Worm (Caenorhabditis elegans) whole organism, L1 larva: ENCODE results near the gene C12D5.5.

Experiments used
- C04F5.9 ChIP-seq: sonication (generic microtip); optimal IDR thresholded peaks from 2 replicates; lab custom pipeline; 2016; ENCODE audit warnings: missing genetic modification characterization, missing compliant biosample characterization
- C34B4.2 ChIP-seq: sonication (generic microtip); optimal IDR thresholded peaks from 2 replicates; lab custom pipeline; 2017; ENCODE audit warnings: mild to moderate bottlenecking, missing genetic modification characterization, missing compliant biosample characterization
- ama-1 ChIP-seq: fragments of 150-350 bp; optimal IDR thresholded peaks from 2 replicates; lab custom pipeline; 2014
- blmp-1 ChIP-seq: fragments of 150-350 bp; optimal IDR thresholded peaks from 2 replicates; lab custom pipeline; 2014; ENCODE audit warnings: missing biosample characterization, missing genetic modification characterization
- ceh-63 ChIP-seq: fragments of 200-800 bp; sonication (Bioruptor generic); optimal IDR thresholded peaks from 2 replicates; lab custom pipeline; 2018; ENCODE audit warnings: mild to moderate bottlenecking, missing genetic modification characterization, missing compliant biosample characterization
- ceh-82 ChIP-seq, 3 experiments: fragments of 150-350 bp in 1 of 3; sonication (generic microtip) in 2 of 3; optimal IDR thresholded peaks; 2 replicates each; lab custom pipeline; 2014 to 2017; ENCODE audit warnings: missing biosample characterization in 3 of 3, missing genetic modification characterization in 3 of 3
- ceh-88 ChIP-seq: fragments of 200-800 bp; sonication (Bioruptor generic); IDR thresholded peaks from 2 replicates; pipeline ENCODE4 v1.3.6; 2022; ENCODE audit warnings: missing genetic modification characterization, missing compliant biosample characterization
- ceh-90 ChIP-seq: sonication (generic microtip); optimal IDR thresholded peaks from 2 replicates; lab custom pipeline; 2016; ENCODE audit warnings: missing genetic modification characterization, missing compliant biosample characterization
- dsc-1 ChIP-seq: sonication (generic microtip); optimal IDR thresholded peaks from 2 replicates; lab custom pipeline; 2016; ENCODE audit warnings: mild to moderate bottlenecking, missing genetic modification characterization, missing compliant biosample characterization
- efl-1 ChIP-seq, 4 experiments: fragments of 150-350 bp; optimal IDR thresholded peaks in 3 of 4; peaks in 1 of 4; 1 replicate in 1 of 4; 2 replicates in 3 of 4; lab custom pipeline; 2014; ENCODE audit warnings: missing biosample characterization in 2 of 4, missing genetic modification characterization in 2 of 4, missing genetic modification reagents in 2 of 4
- efl-3 ChIP-seq: fragments of 200-800 bp; sonication (Bioruptor generic); optimal IDR thresholded peaks from 2 replicates; lab custom pipeline; 2018; ENCODE audit warnings: mild to moderate bottlenecking, missing genetic modification characterization, missing compliant biosample characterization
- egl-27 ChIP-seq, 2 experiments: fragments of 150-350 bp in 1 of 2; sonication (generic microtip); optimal IDR thresholded peaks; 3 replicates each; lab custom pipeline; 2017 to 2018; ENCODE audit warnings: missing biosample characterization in 2 of 2, missing genetic modification characterization in 2 of 2, missing genetic modification reagents in 2 of 2
- elt-3 ChIP-seq, 6 experiments: fragments of 150-350 bp in 1 of 6; sonication (generic microtip); optimal IDR thresholded peaks; 2 replicates each; lab custom pipeline; 2017 to 2018; ENCODE audit warnings: missing biosample characterization in 6 of 6, missing genetic modification characterization in 6 of 6, inconsistent platforms in 1 of 6
- fkh-8 ChIP-seq: sonication (generic microtip); optimal IDR thresholded peaks from 2 replicates; lab custom pipeline; 2016; ENCODE audit warnings: mild to moderate bottlenecking, missing genetic modification characterization, missing compliant biosample characterization
- grh-1 ChIP-seq: fragments of 200-800 bp; sonication (Bioruptor generic); IDR thresholded peaks from 2 replicates; pipeline ENCODE4 v1.3.6; 2022; ENCODE audit warnings: missing genetic modification reagents, missing genetic modification characterization, missing compliant biosample characterization
- hlh-17 ChIP-seq: fragments of 200-800 bp; sonication (Bioruptor generic); optimal IDR thresholded peaks from 2 replicates; lab custom pipeline; 2018; ENCODE audit warnings: missing genetic modification characterization, mild to moderate bottlenecking, missing compliant biosample characterization, moderate library complexity, borderline replicate concordance
- jun-1 ChIP-seq: fragments of 150-350 bp; optimal IDR thresholded peaks from 2 replicates; lab custom pipeline; 2014; ENCODE audit warnings: missing biosample characterization, missing genetic modification reagents, missing genetic modification characterization
- lin-14 ChIP-seq: fragments of 200-800 bp; sonication (Bioruptor generic); optimal IDR thresholded peaks from 2 replicates; lab custom pipeline; 2018; ENCODE audit warnings: mild to moderate bottlenecking, missing genetic modification characterization, moderate library complexity, missing compliant biosample characterization
- mef-2 ChIP-seq: fragments of 150-350 bp; optimal IDR thresholded peaks from 2 replicates; lab custom pipeline; 2014; ENCODE audit warnings: missing biosample characterization, missing genetic modification characterization
- mep-1 ChIP-seq: fragments of 150-350 bp; optimal IDR thresholded peaks from 2 replicates; lab custom pipeline; 2014; ENCODE audit warnings: missing biosample characterization, missing genetic modification characterization
- nhr-12 ChIP-seq: sonication (generic microtip); optimal IDR thresholded peaks from 2 replicates; lab custom pipeline; 2017; ENCODE audit warnings: missing biosample characterization, missing genetic modification characterization
- nhr-19 ChIP-seq: fragments of 200-800 bp; sonication (Bioruptor generic); conservative IDR thresholded peaks from 2 replicates; pipeline ENCODE4 v1.3.6; 2022; ENCODE audit warnings: missing genetic modification characterization, missing compliant biosample characterization
- nhr-20 ChIP-seq: sonication (generic microtip); optimal IDR thresholded peaks from 2 replicates; lab custom pipeline; 2016; ENCODE audit warnings: mild to moderate bottlenecking, missing genetic modification characterization, missing compliant biosample characterization
- nhr-237 ChIP-seq: fragments of 150-350 bp; optimal IDR thresholded peaks from 2 replicates; lab custom pipeline; 2014; ENCODE audit warnings: missing biosample characterization, missing genetic modification characterization
- nhr-47 ChIP-seq: sonication (generic microtip); optimal IDR thresholded peaks from 2 replicates; lab custom pipeline; 2016; ENCODE audit warnings: mild to moderate bottlenecking, missing genetic modification characterization, moderate library complexity, missing compliant biosample characterization
- nhr-84 ChIP-seq: sonication (generic microtip); optimal IDR thresholded peaks from 2 replicates; lab custom pipeline; 2017; ENCODE audit warnings: missing biosample characterization, missing genetic modification characterization
- nhr-90 ChIP-seq: sonication (generic microtip); optimal IDR thresholded peaks from 2 replicates; lab custom pipeline; 2016; ENCODE audit warnings: mild to moderate bottlenecking, missing genetic modification characterization, missing compliant biosample characterization; ENCODE audit not compliant: poor library complexity
- pag-3 ChIP-seq: sonication (generic microtip); optimal IDR thresholded peaks from 2 replicates; lab custom pipeline; 2017; ENCODE audit warnings: missing genetic modification characterization, mild to moderate bottlenecking, missing compliant biosample characterization, antibody characterized with exemption, borderline replicate concordance; ENCODE audit not compliant: insufficient read depth
- pax-3 ChIP-seq: fragments of 200-800 bp; sonication (Bioruptor generic); optimal IDR thresholded peaks from 2 replicates; lab custom pipeline; 2018; ENCODE audit warnings: mild to moderate bottlenecking, missing genetic modification characterization, moderate library complexity, missing compliant biosample characterization
- snpc-4 ChIP-seq: fragments of 150-350 bp; optimal IDR thresholded peaks from 2 replicates; lab custom pipeline; 2014; ENCODE audit warnings: missing biosample characterization, missing genetic modification characterization
- sptf-1 ChIP-seq: fragments of 150-350 bp; optimal IDR thresholded peaks from 2 replicates; lab custom pipeline; 2014; ENCODE audit warnings: missing biosample characterization, missing genetic modification characterization
- sup-37 ChIP-seq: fragments of 200-800 bp; sonication (Bioruptor generic); optimal IDR thresholded peaks from 2 replicates; lab custom pipeline; 2018; ENCODE audit warnings: mild to moderate bottlenecking, missing genetic modification characterization, missing compliant biosample characterization
- swsn-7 ChIP-seq: sonication (generic microtip); optimal IDR thresholded peaks from 2 replicates; lab custom pipeline; 2016; ENCODE audit warnings: missing genetic modification characterization, missing compliant biosample characterization
- tbx-2 ChIP-seq: sonication (generic microtip); optimal IDR thresholded peaks from 2 replicates; lab custom pipeline; 2016; ENCODE audit warnings: missing genetic modification characterization, missing compliant biosample characterization
- tlp-1 ChIP-seq: fragments of 150-350 bp; optimal IDR thresholded peaks from 2 replicates; lab custom pipeline; 2014; ENCODE audit warnings: missing biosample characterization, missing genetic modification characterization
- unc-130 ChIP-seq: fragments of 150-350 bp; optimal IDR thresholded peaks from 2 replicates; lab custom pipeline; 2017; ENCODE audit warnings: missing biosample characterization, missing genetic modification characterization, inconsistent platforms
- ztf-4 ChIP-seq: fragments of 150-350 bp; optimal IDR thresholded peaks from 2 replicates; lab custom pipeline; 2014; ENCODE audit warnings: missing biosample characterization, missing genetic modification characterization

The C12D5.5 gene

DNA sequence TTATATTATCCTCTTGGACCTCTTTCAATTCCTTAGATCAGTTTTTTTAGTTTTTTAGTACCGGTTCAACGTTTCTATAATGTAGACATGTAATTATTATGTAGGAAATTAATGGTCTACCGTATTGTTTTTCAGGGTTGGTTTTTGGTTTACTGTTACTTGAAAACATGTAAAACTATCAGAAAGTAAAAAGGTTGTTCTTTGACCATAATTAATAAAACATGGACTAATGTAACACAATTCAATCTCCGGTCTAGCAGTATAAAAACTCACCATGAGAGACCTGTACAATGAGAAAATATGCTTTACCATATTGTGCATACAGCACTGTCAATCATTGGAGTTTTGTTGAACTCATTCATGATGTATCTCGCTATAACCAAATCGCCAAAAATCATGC, 32.6 kb upstream of the C12D5.5 start, which contains the start of gene srd-29:
Gene srd-29, plus strand, starts transcription at position 301 of the 400 bp plus-strand sequence.
- no peak for TF ChIP-seq grh-1 (GFP tag; lab: Robert Waterston, UW)
- TF ChIP-seq, all 84 proteins: peak for 0

- TF ChIP-seq dsc-1 (tag; lab: Kevin White, UChicago) (no peak), swsn-7 (no peak), nhr-47 (no peak), snpc-4 (tag; lab: Kevin White, UChicago) (no peak), unc-130 (no peak), ztf-4 (tag; lab: Kevin White, UChicago) (no peak), C34B4.2 (tag; lab: Kevin White, UChicago) (no peak), sptf-1 (tag; lab: Kevin White, UChicago) (no peak), ama-1 (lab: Kevin White, UChicago) (no peak), pax-3 (tag; lab: Kevin White, UChicago) (no peak), tbx-2 (no peak)
Measured at ce11 chrV:7637801-7638200, 30.2 kb upstream of the C12D5.5 start, which contains the start of gene clec-45. TSS of gene clec-45 (plus strand) at chrV:7638101.

ce11 chrV:7639356-7639755, 28.7 kb upstream of the C12D5.5 start:
- TF ChIP-seq grh-1 (GFP tag; lab: Robert Waterston, UW) = no peak
- TF ChIP-seq pag-3 (tag; lab: Kevin White, UChicago) = no peak
- TF ChIP-seq fkh-8 (tag; lab: Kevin White, UChicago) = no peak
- TF ChIP-seq hlh-17 (GFP tag; lab: Kevin White, UChicago) = no peak
- TF ChIP-seq mep-1 (tag; lab: Kevin White, UChicago) = no peak
- no peak for TF ChIP-seq unc-130
- no peak for TF ChIP-seq lin-14 (GFP tag; lab: Kevin White, UChicago)
- TF ChIP-seq nhr-47 = no peak
- TF ChIP-seq nhr-12 (tag; lab: Kevin White, UChicago) = no peak
- TF ChIP-seq efl-3 = no peak
- no peak for TF ChIP-seq mef-2 (tag; lab: Kevin White, UChicago)
- TF ChIP-seq ceh-90 (tag; lab: Kevin White, UChicago) = no peak

- no peak for TF ChIP-seq egl-27 (tag; optimal IDR thresholded peaks at IDR 0.05; lab: Kevin White, UChicago)
- TF ChIP-seq pag-3 (tag; lab: Kevin White, UChicago) = no peak
- TF ChIP-seq efl-3 = no peak
- no peak for TF ChIP-seq ceh-63 (GFP tag; lab: Kevin White, UChicago)
- TF ChIP-seq nhr-12 (tag; lab: Kevin White, UChicago) = no peak
Measured at ce11 chrV:7639787-7640186, 28.3 kb upstream of the C12D5.5 start, which contains the start of gene F07C4.10. TSS of gene F07C4.10 (minus strand) at chrV:7639887.

- TF ChIP-seq nhr-19 (GFP tag; lab: Robert Waterston, UW) = no peak
- TF ChIP-seq sup-37 (GFP tag; lab: Kevin White, UChicago) = no peak
- no peak for TF ChIP-seq efl-3
- no peak for TF ChIP-seq blmp-1
- TF ChIP-seq nhr-20 (tag; lab: Kevin White, UChicago) = no peak
- TF ChIP-seq nhr-90 (tag; lab: Kevin White, UChicago) = no peak
- TF ChIP-seq unc-130 = no peak
- TF ChIP-seq nhr-47 = no peak
- no peak for TF ChIP-seq tlp-1 (tag; lab: Kevin White, UChicago)
- TF ChIP-seq C04F5.9 (tag; lab: Kevin White, UChicago) = no peak
- TF ChIP-seq mep-1 (tag; lab: Kevin White, UChicago) = no peak
- TF ChIP-seq elt-3 (tag; optimal IDR thresholded peaks at IDR 0.05; lab: Kevin White, UChicago) = no peak
- no peak for TF ChIP-seq ceh-88 (GFP tag; lab: Robert Waterston, UW)
- no peak for TF ChIP-seq jun-1 (tag; lab: Kevin White, UChicago)
- TF ChIP-seq nhr-237 (tag; lab: Kevin White, UChicago) = no peak
- TF ChIP-seq nhr-84 = no peak
- no peak for TF ChIP-seq dsc-1 (tag; lab: Kevin White, UChicago)
- TF ChIP-seq efl-1 (optimal IDR thresholded peaks at IDR 0.05; lab: Kevin White, UChicago) = no peak
- TF ChIP-seq efl-1 (GFP tag; optimal IDR thresholded peaks at IDR 0.05 in 1 of 2; lab: Kevin White, UChicago) = no peak
- no peak for TF ChIP-seq pax-3 (tag; lab: Kevin White, UChicago)
- TF ChIP-seq ceh-82 (tag; optimal IDR thresholded peaks at IDR 0.05; lab: Kevin White, UChicago) = no peak
Measured at ce11 chrV:7641718-7642117, 26.3 kb upstream of the C12D5.5 start.
